Worm (Caenorhabditis elegans): ENCODE results near the gene R02F11.11.
A peak's percentile ranks its signal among the peaks of the same experiment; 100 is the strongest.

Gene R02F11.11

ce11 chrV:4788823-4789222 is 2.8 kb upstream of the R02F11.11 start, which contains the start of gene R02F11.10:
R02F11.10 (plus strand) TSS chrV:4789123.
- TF ChIP-seq klf-2 (GFP tag; conservative IDR thresholded peaks at IDR 0.05), result no peak
- TF ChIP-seq cog-1 (tag; optimal IDR thresholded peaks at IDR 0.05), result no peak
- no peak for TF ChIP-seq ztf-29 (GFP tag; IDR thresholded peaks at IDR 0.05)
- no peak for TF ChIP-seq ref-1 (GFP tag; conservative IDR thresholded peaks at IDR 0.05)
- no peak for TF ChIP-seq flt-1 (GFP tag; IDR thresholded peaks at IDR 0.05)
- TF ChIP-seq tab-1 (GFP tag; IDR thresholded peaks at IDR 0.05), result no peak
- TF ChIP-seq med-1 (GFP tag; optimal IDR thresholded peaks at IDR 0.05; ENCODE audit: insufficient read depth), result no peak
- TF ChIP-seq ztf-23 (GFP tag; IDR thresholded peaks at IDR 0.05), result no peak
- TF ChIP-seq T22C8.4 (GFP tag; IDR thresholded peaks at IDR 0.05), result no peak

ce11 chrV:4790368-4790767 is 1.3 kb upstream of the R02F11.11 start, which contains the start of gene R02F11.12:
R02F11.12 (plus strand) TSS chrV:4790668.
- no peak for TF ChIP-seq ref-1 (GFP tag; conservative IDR thresholded peaks at IDR 0.05)
- no peak for TF ChIP-seq cog-1 (tag; optimal IDR thresholded peaks at IDR 0.05)
- TF ChIP-seq tab-1 (GFP tag; IDR thresholded peaks at IDR 0.05), result no peak
- TF ChIP-seq flt-1 (GFP tag; IDR thresholded peaks at IDR 0.05), result no peak

- TF ChIP-seq tab-1 (GFP tag; IDR thresholded peaks at IDR 0.05), result no peak
- no peak for TF ChIP-seq cog-1 (tag; optimal IDR thresholded peaks at IDR 0.05)
- TF ChIP-seq ztf-29 (GFP tag; IDR thresholded peaks at IDR 0.05), result no peak
- TF ChIP-seq ref-1 (GFP tag; conservative IDR thresholded peaks at IDR 0.05), result no peak
- TF ChIP-seq med-1 (GFP tag; optimal IDR thresholded peaks at IDR 0.05; ENCODE audit: insufficient read depth), result no peak
- TF ChIP-seq T22C8.4 (GFP tag; IDR thresholded peaks at IDR 0.05), result no peak
- no peak for TF ChIP-seq klf-2 (GFP tag; conservative IDR thresholded peaks at IDR 0.05)
- no peak for TF ChIP-seq ztf-23 (GFP tag; IDR thresholded peaks at IDR 0.05)
- TF ChIP-seq flt-1 (GFP tag; IDR thresholded peaks at IDR 0.05), result no peak
Measured at ce11 chrV:4794308-4794707, 2.6 kb downstream of the R02F11.11 start, which contains the start of gene R02F11.2. R02F11.2 (plus strand) TSS chrV:4794599.

ce11 chrV:4800794-4801193 is 9.1 kb downstream of the R02F11.11 start, which contains the start of gene R02F11.1:
R02F11.1 (plus strand) TSS chrV:4801094.
- TF ChIP-seq med-1 (GFP tag; optimal IDR thresholded peaks at IDR 0.05; ENCODE audit: insufficient read depth) (no peak), cog-1 (tag; optimal IDR thresholded peaks at IDR 0.05) (no peak), ztf-23 (GFP tag; IDR thresholded peaks at IDR 0.05) (no peak), flt-1 (GFP tag; IDR thresholded peaks at IDR 0.05) (no peak), ref-1 (GFP tag; conservative IDR thresholded peaks at IDR 0.05) (no peak), ztf-29 (GFP tag; IDR thresholded peaks at IDR 0.05) (no peak), klf-2 (GFP tag; conservative IDR thresholded peaks at IDR 0.05) (no peak), T22C8.4 (GFP tag; IDR thresholded peaks at IDR 0.05) (no peak), tab-1 (GFP tag; IDR thresholded peaks at IDR 0.05) (no peak)

- TF ChIP-seq ztf-29 (GFP tag; IDR thresholded peaks at IDR 0.05) (no peak), ztf-23 (GFP tag; IDR thresholded peaks at IDR 0.05) (no peak), T22C8.4 (GFP tag; IDR thresholded peaks at IDR 0.05) (no peak), ref-1 (GFP tag; conservative IDR thresholded peaks at IDR 0.05) (no peak), klf-2 (GFP tag; conservative IDR thresholded peaks at IDR 0.05) (no peak), tab-1 (GFP tag; IDR thresholded peaks at IDR 0.05) (no peak), cog-1 (tag; optimal IDR thresholded peaks at IDR 0.05) (no peak), med-1 (GFP tag; optimal IDR thresholded peaks at IDR 0.05; ENCODE audit: insufficient read depth) (no peak), flt-1 (GFP tag; IDR thresholded peaks at IDR 0.05) (no peak)
Measured at ce11 chrV:4801943-4802342, 10.3 kb downstream of the R02F11.11 start.

- TF ChIP-seq ztf-29 (GFP tag; IDR thresholded peaks at IDR 0.05), result no peak
- no peak for TF ChIP-seq T22C8.4 (GFP tag; IDR thresholded peaks at IDR 0.05)
Measured at ce11 chrV:4805847-4806246, 14.2 kb downstream of the R02F11.11 start, which contains the start of gene R02F11.3. R02F11.3 (minus strand) TSS chrV:4805947.

- no peak for TF ChIP-seq ref-1 (GFP tag; conservative IDR thresholded peaks at IDR 0.05)
- TF ChIP-seq klf-2 (GFP tag; conservative IDR thresholded peaks at IDR 0.05), result no peak
- no peak for TF ChIP-seq tab-1 (GFP tag; IDR thresholded peaks at IDR 0.05)
- TF ChIP-seq flt-1 (GFP tag; IDR thresholded peaks at IDR 0.05), result no peak
- no peak for TF ChIP-seq med-1 (GFP tag; optimal IDR thresholded peaks at IDR 0.05; ENCODE audit: insufficient read depth)
- no peak for TF ChIP-seq ztf-29 (GFP tag; IDR thresholded peaks at IDR 0.05)
- no peak for TF ChIP-seq cog-1 (tag; optimal IDR thresholded peaks at IDR 0.05)
- no peak for TF ChIP-seq ztf-23 (GFP tag; IDR thresholded peaks at IDR 0.05)
- no peak for TF ChIP-seq T22C8.4 (GFP tag; IDR thresholded peaks at IDR 0.05)
Measured at ce11 chrV:4806859-4807258, 15.2 kb downstream of the R02F11.11 start.

ce11 chrV:4810653-4811052 is 19.0 kb downstream of the R02F11.11 start:
- TF ChIP-seq ztf-29 (GFP tag; IDR thresholded peaks at IDR 0.05) (no peak), med-1 (GFP tag; optimal IDR thresholded peaks at IDR 0.05; ENCODE audit: insufficient read depth) (no peak), T22C8.4 (GFP tag; IDR thresholded peaks at IDR 0.05) (no peak), cog-1 (tag; optimal IDR thresholded peaks at IDR 0.05) (peak; percentile 58), flt-1 (GFP tag; IDR thresholded peaks at IDR 0.05) (peak; percentile 46; the same call in 1 of the 2 replicates), ref-1 (GFP tag; conservative IDR thresholded peaks at IDR 0.05) (no peak), klf-2 (GFP tag; conservative IDR thresholded peaks at IDR 0.05) (no peak), tab-1 (GFP tag; IDR thresholded peaks at IDR 0.05) (0 out of 2 replicates have a peak, but pooled peaks have one; percentile 7), ztf-23 (GFP tag; IDR thresholded peaks at IDR 0.05) (no peak)

ce11 chrV:4813825-4814224 is 22.2 kb downstream of the R02F11.11 start:
- TF ChIP-seq tab-1 (GFP tag; IDR thresholded peaks at IDR 0.05) (no peak), T22C8.4 (GFP tag; IDR thresholded peaks at IDR 0.05) (no peak), ztf-29 (GFP tag; IDR thresholded peaks at IDR 0.05) (no peak), ztf-23 (GFP tag; IDR thresholded peaks at IDR 0.05) (no peak), klf-2 (GFP tag; conservative IDR thresholded peaks at IDR 0.05) (no peak), ref-1 (GFP tag; conservative IDR thresholded peaks at IDR 0.05) (no peak), flt-1 (GFP tag; IDR thresholded peaks at IDR 0.05) (no peak), med-1 (GFP tag; optimal IDR thresholded peaks at IDR 0.05; ENCODE audit: insufficient read depth) (no peak), cog-1 (tag; optimal IDR thresholded peaks at IDR 0.05) (no peak)

- TF ChIP-seq tab-1 (GFP tag; IDR thresholded peaks at IDR 0.05) (no peak), klf-2 (GFP tag; conservative IDR thresholded peaks at IDR 0.05) (no peak), ztf-23 (GFP tag; IDR thresholded peaks at IDR 0.05) (no peak), ztf-29 (GFP tag; IDR thresholded peaks at IDR 0.05) (no peak), med-1 (GFP tag; optimal IDR thresholded peaks at IDR 0.05; ENCODE audit: insufficient read depth) (no peak), flt-1 (GFP tag; IDR thresholded peaks at IDR 0.05) (no peak), T22C8.4 (GFP tag; IDR thresholded peaks at IDR 0.05) (no peak), cog-1 (tag; optimal IDR thresholded peaks at IDR 0.05) (no peak), ref-1 (GFP tag; conservative IDR thresholded peaks at IDR 0.05) (no peak)
Measured at ce11 chrV:4818563-4818962, 26.9 kb downstream of the R02F11.11 start, which contains the start of gene ccep-97. ccep-97 (minus strand) TSS chrV:4818663.

Measured in whole organism, midembryonic.